Fruit fly (Drosophila melanogaster): ENCODE measurements around the gene Sid.

- TF ChIP-seq insv (optimal IDR thresholded peaks at IDR 0.05): no peak
- TF ChIP-seq ttk (optimal IDR thresholded peaks at IDR 0.05): no peak
Measured at dm6 chr3R:28623564-28623963, 46.9 kb upstream of the Sid start.
